Fruit fly (Drosophila melanogaster): Measurements from ENCODE around the gene ChLD3.

The ChLD3 gene

DNA sequence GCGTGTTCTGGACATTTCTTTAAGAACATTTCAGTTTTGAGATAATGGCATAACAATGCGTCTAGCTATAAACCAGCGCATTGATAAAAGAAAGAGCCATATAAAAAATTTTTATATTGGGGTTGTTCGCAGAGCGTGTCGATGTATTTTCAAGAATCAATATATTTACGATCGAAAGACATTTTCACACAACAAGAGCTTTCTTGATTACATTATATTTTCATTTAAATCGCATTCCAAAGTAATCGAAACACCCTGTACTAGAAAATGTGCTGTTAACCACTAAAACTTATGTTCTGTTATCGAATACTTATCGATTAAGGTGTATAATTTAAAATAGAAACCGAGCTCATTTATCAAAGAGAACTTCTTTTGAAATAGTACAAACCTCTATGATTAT lies 34.9 kb upstream of the ChLD3 start (continued):
- no peak for TF ChIP-seq trh (GFP tag; optimal IDR thresholded peaks at IDR 0.05)
- TF ChIP-seq Hmr (GFP tag; optimal IDR thresholded peaks at IDR 0.05), result peak; percentile 34
- TF ChIP-seq usp (GFP tag; optimal IDR thresholded peaks at IDR 0.05), result no peak
- peak; percentile 19 for TF ChIP-seq tx (GFP tag; optimal IDR thresholded peaks at IDR 0.05)
- TF ChIP-seq CG33557 (GFP tag; optimal IDR thresholded peaks at IDR 0.05), result peak; percentile 1
- peak; percentile 49 for TF ChIP-seq tio (GFP tag; optimal IDR thresholded peaks at IDR 0.05)
- TF ChIP-seq lilli (GFP tag; optimal IDR thresholded peaks at IDR 0.05), result peak; percentile 70
- TF ChIP-seq hth (optimal IDR thresholded peaks at IDR 0.05), result no peak
- TF ChIP-seq Oaz (GFP tag; IDR thresholded peaks at IDR 0.05), result no peak
- TF ChIP-seq ab (GFP tag; optimal IDR thresholded peaks at IDR 0.05), result no peak
- TF ChIP-seq CG12299 (tag; optimal IDR thresholded peaks at IDR 0.05), result peak; percentile 11
- TF ChIP-seq CG3163 (GFP tag; optimal IDR thresholded peaks at IDR 0.05), result peak; percentile 8
- peak in 1 of 2 experiments; percentile 39 for TF ChIP-seq chif (GFP tag; optimal IDR thresholded peaks at IDR 0.05)
- TF ChIP-seq Hr51 (GFP tag; optimal IDR thresholded peaks at IDR 0.05), result peak in 1 of 2 experiments; percentile 28
- TF ChIP-seq Hand (GFP tag; optimal IDR thresholded peaks at IDR 0.05), result no peak
- no peak for TF ChIP-seq CG42726 (GFP tag; IDR thresholded peaks at IDR 0.05; ENCODE audit: partially characterized antibody)
- no peak for TF ChIP-seq CG7839 (tag; optimal IDR thresholded peaks at IDR 0.05)
- TF ChIP-seq cad (GFP tag; optimal IDR thresholded peaks at IDR 0.05), result no peak

DNA sequence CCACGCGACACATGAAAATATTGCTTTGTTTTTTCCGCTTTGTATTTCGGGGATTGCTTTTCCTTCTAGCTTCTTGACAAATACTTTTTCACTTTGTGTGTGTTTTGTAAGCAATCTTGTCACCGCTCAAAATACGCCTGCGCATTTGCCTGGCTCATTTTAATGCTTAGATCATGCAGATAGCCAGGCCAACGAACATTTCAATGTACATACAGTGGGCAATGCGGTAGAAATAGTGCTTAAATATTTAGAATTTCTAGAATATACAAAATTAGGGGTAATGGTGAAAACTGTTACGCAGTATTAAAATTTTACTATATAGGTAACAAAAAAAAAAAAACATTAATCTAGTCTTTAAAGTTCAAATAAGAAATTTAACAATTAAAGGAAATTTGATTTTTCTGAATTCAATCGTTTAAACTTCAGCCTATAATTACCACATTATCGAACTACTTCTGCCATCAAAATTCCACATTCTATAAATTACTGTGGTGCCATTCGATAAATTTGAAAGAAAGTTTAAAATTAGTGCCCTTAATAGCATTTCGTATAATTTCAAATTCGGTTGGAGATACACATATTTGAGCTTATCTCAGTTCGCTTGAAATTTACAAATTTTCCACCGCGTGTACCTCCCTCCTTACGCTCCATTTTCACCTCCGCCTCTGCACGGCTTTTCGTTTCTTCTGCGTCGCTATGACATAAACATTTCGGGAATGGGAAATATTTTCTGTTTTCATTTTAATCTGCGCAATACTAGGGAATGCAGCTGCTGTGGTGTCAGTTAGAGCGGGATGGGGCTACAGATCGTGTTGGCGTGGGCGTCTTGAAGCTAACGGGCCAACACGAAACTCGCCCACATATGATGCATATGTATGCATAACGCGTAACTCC lies 31.5 kb upstream of the ChLD3 start:
- no peak for TF ChIP-seq her (GFP tag; optimal IDR thresholded peaks at IDR 0.05)
- no peak for TF ChIP-seq Nf-YA (GFP tag; IDR thresholded peaks at IDR 0.05)
- TF ChIP-seq oc (tag; optimal IDR thresholded peaks at IDR 0.05), result peak; percentile 75
- TF ChIP-seq Camta (GFP tag; optimal IDR thresholded peaks at IDR 0.05), result peak; percentile 7
- no peak for TF ChIP-seq CG15011 (GFP tag; optimal IDR thresholded peaks at IDR 0.05)
- no peak for TF ChIP-seq crp (GFP tag; optimal IDR thresholded peaks at IDR 0.05)
- no peak for TF ChIP-seq CG32767 (GFP tag; IDR thresholded peaks at IDR 0.05)
- peak; percentile 2 for TF ChIP-seq Atf-2 (GFP tag; optimal IDR thresholded peaks at IDR 0.05)
- TF ChIP-seq odd (GFP tag; optimal IDR thresholded peaks at IDR 0.05), result peak; percentile 9
- TF ChIP-seq slp2 (GFP tag; optimal IDR thresholded peaks at IDR 0.05), result no peak
- TF ChIP-seq Gsc (GFP tag; IDR thresholded peaks at IDR 0.05), result no peak
- no peak for TF ChIP-seq CG6683 (GFP tag; optimal IDR thresholded peaks at IDR 0.05)
- TF ChIP-seq stwl (tag; optimal IDR thresholded peaks at IDR 0.05), result no peak
- TF ChIP-seq CG4404 (GFP tag; IDR thresholded peaks at IDR 0.05), result no peak
- no peak for TF ChIP-seq ash1 (GFP tag; optimal IDR thresholded peaks at IDR 0.05)
- TF ChIP-seq so (GFP tag; IDR thresholded peaks at IDR 0.05), result no peak
- no peak for TF ChIP-seq croc (GFP tag; conservative IDR thresholded peaks at IDR 0.05)
- no peak for TF ChIP-seq en (GFP tag; optimal IDR thresholded peaks at IDR 0.05)
- TF ChIP-seq ewg (GFP tag; optimal IDR thresholded peaks at IDR 0.05), result no peak
- TF ChIP-seq Sox102F (GFP tag; optimal IDR thresholded peaks at IDR 0.05), result peak; percentile 56
- TF ChIP-seq Meics (GFP tag; optimal IDR thresholded peaks at IDR 0.05), result no peak
- TF ChIP-seq CG4617 (GFP tag; optimal IDR thresholded peaks at IDR 0.05; ENCODE audit: borderline replicate concordance), result no peak
- no peak for TF ChIP-seq CG10209 (GFP tag; optimal IDR thresholded peaks at IDR 0.05)
- TF ChIP-seq Asciz (GFP tag; optimal IDR thresholded peaks at IDR 0.05), result no peak
- no peak for TF ChIP-seq pb (GFP tag; optimal IDR thresholded peaks at IDR 0.05)
- TF ChIP-seq PHDP (tag; optimal IDR thresholded peaks at IDR 0.05), result peak; percentile 26
- no peak for TF ChIP-seq salm (tag; optimal IDR thresholded peaks at IDR 0.05)
- TF ChIP-seq CG1529 (GFP tag; optimal IDR thresholded peaks at IDR 0.05), result peak; percentile 17
- TF ChIP-seq CG4854 (GFP tag; optimal IDR thresholded peaks at IDR 0.05), result no peak
- no peak for TF ChIP-seq CG16863 (GFP tag; optimal IDR thresholded peaks at IDR 0.05)
- no peak for TF ChIP-seq CG4282 (GFP tag; optimal IDR thresholded peaks at IDR 0.05)

Measured in whole organism, embryonic.